Worm (Caenorhabditis elegans): ENCODE data around the gene dod-3.

dod-3 gene

DNA sequence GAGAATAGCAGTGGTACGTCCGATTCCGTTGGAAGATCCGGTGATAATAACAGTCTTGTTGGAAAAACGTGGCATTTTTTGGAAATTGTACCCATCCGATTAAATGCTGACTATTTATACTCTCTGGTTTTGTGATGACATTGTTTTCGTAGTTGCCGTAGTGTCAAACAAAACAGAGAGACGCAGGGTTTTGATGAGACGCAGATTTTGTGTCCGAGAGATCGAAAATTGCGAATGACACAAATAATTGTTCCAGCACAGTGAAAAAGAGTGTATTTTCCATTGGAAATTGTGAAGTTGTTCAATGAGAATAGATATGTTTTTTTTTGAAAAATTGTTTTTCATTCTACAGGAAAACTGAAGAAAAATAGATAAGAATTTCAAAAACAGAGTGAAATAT is 32.2 kb upstream of the dod-3 start, which contains the start of gene R05D8.7:
R05D8.7 (minus strand) TSS at position 104 of the 400 bp plus-strand sequence.
- no peak for TF ChIP-seq unc-39 (tag; optimal IDR thresholded peaks at IDR 0.05)
- no peak for TF ChIP-seq ceh-83 (GFP tag; optimal IDR thresholded peaks at IDR 0.05)
- no peak for TF ChIP-seq M03D4.4 (tag; optimal IDR thresholded peaks at IDR 0.05)
- no peak for TF ChIP-seq ceh-39 (tag; optimal IDR thresholded peaks at IDR 0.05)
- TF ChIP-seq unc-120 (tag; optimal IDR thresholded peaks at IDR 0.05; ENCODE audit: poor library complexity, severe bottlenecking) = no peak
- TF ChIP-seq drap-1 (GFP tag; optimal IDR thresholded peaks at IDR 0.05) = no peak
- no peak for TF ChIP-seq bed-3 (GFP tag; optimal IDR thresholded peaks at IDR 0.05)
- TF ChIP-seq elt-1 (tag; optimal IDR thresholded peaks at IDR 0.05; ENCODE audit: borderline replicate concordance, insufficient read depth) = no peak

DNA sequence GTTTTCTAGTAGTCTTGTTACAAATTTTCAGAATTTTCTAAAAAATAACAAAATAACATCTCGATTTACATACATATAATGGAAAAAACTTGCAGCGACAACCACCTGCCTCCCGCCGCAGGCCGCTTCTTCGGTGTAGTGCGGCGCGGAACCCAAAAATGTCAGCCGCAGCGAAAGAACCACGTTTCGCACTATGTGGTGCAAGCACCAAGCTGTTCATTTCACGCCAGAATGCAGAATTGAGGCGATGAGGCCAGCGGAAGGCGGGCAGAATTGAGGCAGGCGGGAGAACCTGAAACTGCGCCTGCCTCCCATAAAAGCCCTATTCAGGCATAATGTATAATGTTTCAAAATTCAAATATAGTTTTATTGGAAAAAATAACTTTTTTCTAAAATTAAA is 30.6 kb upstream of the dod-3 start:
- TF ChIP-seq lsy-2 (tag; optimal IDR thresholded peaks at IDR 0.05) = no peak
- no peak for TF ChIP-seq mls-2 (tag; optimal IDR thresholded peaks at IDR 0.05)
- no peak for TF ChIP-seq sem-2 (GFP tag; optimal IDR thresholded peaks at IDR 0.05)
- no peak for TF ChIP-seq hlh-1 (tag; optimal IDR thresholded peaks at IDR 0.05)
- TF ChIP-seq pha-4 (tag; optimal IDR thresholded peaks at IDR 0.05) = no peak
- TF ChIP-seq ham-2 (GFP tag; optimal IDR thresholded peaks at IDR 0.05) = no peak
- no peak for TF ChIP-seq ztf-11 (tag; optimal IDR thresholded peaks at IDR 0.05)
- TF ChIP-seq elt-3 (tag; optimal IDR thresholded peaks at IDR 0.05) = no peak
- TF ChIP-seq nhr-28 (tag; optimal IDR thresholded peaks at IDR 0.05) = no peak
- TF ChIP-seq sptf-1 (tag; optimal IDR thresholded peaks at IDR 0.05) = no peak
- TF ChIP-seq nhr-2 (tag; optimal IDR thresholded peaks at IDR 0.05) = no peak
- no peak for TF ChIP-seq lin-13 (tag; optimal IDR thresholded peaks at IDR 0.05)
- TF ChIP-seq tbx-8 (GFP tag; optimal IDR thresholded peaks at IDR 0.05) = no peak

DNA sequence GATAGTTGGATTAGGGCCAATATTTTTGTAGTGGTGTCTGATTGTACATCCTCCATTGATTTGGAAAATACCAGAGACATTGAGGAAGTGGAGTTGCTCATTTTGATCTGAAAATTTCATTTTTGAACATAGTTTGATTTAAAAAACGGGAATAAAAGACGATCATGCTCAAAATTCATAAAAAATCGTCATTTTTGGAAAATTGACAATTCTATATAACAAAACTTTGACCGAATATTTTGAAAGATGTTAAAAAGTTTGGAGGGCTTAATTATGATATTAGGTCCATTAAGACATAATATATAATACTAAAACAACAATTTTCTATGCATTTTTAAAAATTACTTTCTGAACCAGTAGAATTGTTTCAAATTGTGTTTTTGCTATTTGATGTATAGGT is 28.6 kb upstream of the dod-3 start, which contains the start of gene srg-58:
srg-58 (minus strand) TSS at position 101 of the 400 bp plus-strand sequence.
- TF ChIP-seq nhr-12 (tag; optimal IDR thresholded peaks at IDR 0.05) (no peak), ceh-43 (GFP tag; optimal IDR thresholded peaks at IDR 0.05) (no peak), lsy-2 (tag; optimal IDR thresholded peaks at IDR 0.05) (no peak), blmp-1 (tag; optimal IDR thresholded peaks at IDR 0.05) (no peak), bed-3 (GFP tag; optimal IDR thresholded peaks at IDR 0.05) (no peak)

DNA sequence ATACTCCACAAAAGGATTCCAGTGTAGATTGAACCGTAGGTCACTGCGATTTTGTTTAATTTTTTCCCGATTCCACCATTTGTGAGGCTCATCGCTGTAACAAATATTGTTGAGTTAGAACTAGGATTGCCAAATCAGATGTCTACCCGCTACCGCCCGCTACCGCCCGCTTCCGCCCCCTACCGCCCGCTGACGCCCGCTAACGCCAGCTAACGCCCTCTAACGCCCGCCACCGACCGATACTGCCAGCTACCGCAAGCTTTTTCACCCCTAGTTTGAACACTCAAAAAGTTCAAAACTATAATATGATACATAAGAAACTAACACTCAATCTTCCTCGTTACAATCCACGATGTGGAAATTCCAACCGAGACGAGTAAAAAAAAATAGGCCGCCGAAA is 27.5 kb upstream of the dod-3 start:
- TF ChIP-seq drap-1 (GFP tag; optimal IDR thresholded peaks at IDR 0.05) (no peak), sem-2 (GFP tag; optimal IDR thresholded peaks at IDR 0.05) (no peak), mep-1 (tag; optimal IDR thresholded peaks at IDR 0.05) (no peak), ceh-39 (tag; optimal IDR thresholded peaks at IDR 0.05) (no peak), elt-1 (tag; optimal IDR thresholded peaks at IDR 0.05; ENCODE audit: borderline replicate concordance, insufficient read depth) (no peak), elt-3 (tag; optimal IDR thresholded peaks at IDR 0.05) (no peak), blmp-1 (tag; optimal IDR thresholded peaks at IDR 0.05) (no peak)

DNA sequence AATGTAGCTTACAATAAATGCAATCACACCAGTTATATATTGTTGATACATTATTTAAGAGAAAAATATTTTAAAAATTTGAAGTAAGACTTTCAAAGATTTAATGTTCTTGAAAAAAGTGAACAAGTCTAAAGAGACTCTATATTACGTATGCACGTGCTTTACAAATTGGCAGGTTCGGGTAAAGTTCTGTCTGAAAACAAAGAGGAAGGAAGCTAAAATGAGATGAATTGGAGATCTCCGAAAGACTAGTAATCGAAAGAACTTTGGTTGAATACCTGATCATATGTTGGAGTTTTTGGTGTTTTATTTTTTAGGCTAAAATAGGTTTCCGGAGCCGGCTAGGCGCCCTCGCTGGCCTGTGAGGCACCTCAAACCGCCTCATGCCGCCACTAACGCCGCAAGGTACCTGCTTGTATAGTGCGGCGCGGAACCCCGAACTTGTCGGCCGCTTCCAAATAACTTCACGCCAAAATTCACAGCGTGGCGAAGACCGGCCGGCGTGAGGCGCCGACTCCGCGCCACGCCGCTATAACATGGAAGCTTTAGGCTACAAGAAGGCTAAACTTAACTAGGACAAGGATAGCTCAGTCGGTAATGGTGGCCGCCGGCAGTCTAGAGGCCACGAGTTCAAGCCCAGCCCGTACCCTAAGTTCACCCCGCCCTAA is 26.5 kb upstream of the dod-3 start, which contains the start of gene srx-28:
srx-28 (minus strand) TSS at position 51 of the 668 bp plus-strand sequence.
- TF ChIP-seq mls-2 (tag; optimal IDR thresholded peaks at IDR 0.05) = no peak
- TF ChIP-seq ztf-11 (tag; optimal IDR thresholded peaks at IDR 0.05) = no peak
- no peak for TF ChIP-seq unc-39 (tag; optimal IDR thresholded peaks at IDR 0.05)
- no peak for TF ChIP-seq nhr-12 (tag; optimal IDR thresholded peaks at IDR 0.05)
- TF ChIP-seq ceh-83 (GFP tag; optimal IDR thresholded peaks at IDR 0.05) = no peak
- TF ChIP-seq mep-1 (tag; optimal IDR thresholded peaks at IDR 0.05) = no peak
- no peak for TF ChIP-seq lin-13 (tag; optimal IDR thresholded peaks at IDR 0.05)
- no peak for TF ChIP-seq sptf-1 (tag; optimal IDR thresholded peaks at IDR 0.05)
- TF ChIP-seq nhr-76 (tag; optimal IDR thresholded peaks at IDR 0.05) = no peak

DNA sequence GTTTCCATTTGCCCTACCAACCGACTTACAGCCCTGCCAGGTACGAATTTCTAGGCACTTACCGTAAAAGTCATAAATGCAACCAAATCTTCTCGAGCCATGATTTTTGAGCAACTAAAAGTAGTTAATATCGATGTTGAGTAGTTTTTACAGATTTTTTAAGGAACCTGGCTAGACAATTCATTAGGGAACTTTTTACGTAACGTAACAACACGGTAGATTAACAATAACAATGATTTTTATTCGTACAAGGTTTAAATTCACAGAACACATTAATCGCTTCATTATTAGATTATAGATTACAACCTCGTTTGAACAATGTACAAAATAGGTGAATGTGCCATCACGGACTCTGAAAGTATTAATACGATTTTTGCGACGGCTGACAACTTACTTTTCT is 22.1 kb upstream of the dod-3 start, which contains the start of gene srx-26:
srx-26 (minus strand) TSS at position 101 of the 400 bp plus-strand sequence.
- TF ChIP-seq unc-62 (GFP tag; optimal IDR thresholded peaks at IDR 0.05) (no peak), nhr-12 (tag; optimal IDR thresholded peaks at IDR 0.05) (no peak), unc-39 (tag; optimal IDR thresholded peaks at IDR 0.05) (no peak), sptf-1 (tag; optimal IDR thresholded peaks at IDR 0.05) (no peak), lsy-2 (tag; optimal IDR thresholded peaks at IDR 0.05) (no peak)
